Worm (Caenorhabditis elegans) whole organism, late embryonic: ENCODE results near the gene T04A8.18.

ENCODE experiments used
- C08G9.2 ChIP-seq: sonication (generic microtip); optimal IDR thresholded peaks from 2 replicates; lab custom pipeline; 2016; ENCODE audit warnings: mild to moderate bottlenecking, missing genetic modification characterization, moderate library complexity, missing compliant biosample characterization
- C38D4.7 ChIP-seq: fragments of 200-800 bp; sonication (Bioruptor generic); optimal IDR thresholded peaks from 2 replicates; lab custom pipeline; 2018; ENCODE audit warnings: mild to moderate bottlenecking, missing genetic modification characterization, moderate library complexity, missing compliant biosample characterization
- F13H6.1 ChIP-seq: sonication (generic microtip); optimal IDR thresholded peaks from 2 replicates; lab custom pipeline; 2016; ENCODE audit warnings: missing genetic modification characterization, missing compliant biosample characterization
- K02D7.2 ChIP-seq: sonication (generic microtip); optimal IDR thresholded peaks from 2 replicates; lab custom pipeline; 2017; ENCODE audit warnings: mild to moderate bottlenecking, missing genetic modification characterization, missing compliant biosample characterization
- T23F11.4 ChIP-seq: fragments of 200-800 bp; sonication (Bioruptor generic); optimal IDR thresholded peaks from 2 replicates; lab custom pipeline; 2018; ENCODE audit warnings: mild to moderate bottlenecking, missing genetic modification characterization, missing compliant biosample characterization
- Y22D7AL.16 ChIP-seq: sonication (generic microtip); optimal IDR thresholded peaks from 2 replicates; lab custom pipeline; 2016; ENCODE audit warnings: missing genetic modification characterization, missing compliant biosample characterization
- ama-1 ChIP-seq: fragments of 150-350 bp; optimal IDR thresholded peaks from 2 replicates; lab custom pipeline; 2014
- ceh-19 ChIP-seq: fragments of 200-800 bp; sonication (Bioruptor generic); optimal IDR thresholded peaks from 2 replicates; lab custom pipeline; 2018; ENCODE audit warnings: mild to moderate bottlenecking, missing genetic modification characterization, missing compliant biosample characterization
- ceh-2 ChIP-seq: sonication (generic microtip); optimal IDR thresholded peaks from 2 replicates; lab custom pipeline; 2016; ENCODE audit warnings: missing genotype, missing genetic modification characterization, missing compliant biosample characterization
- ceh-31 ChIP-seq: sonication (generic microtip); optimal IDR thresholded peaks from 2 replicates; lab custom pipeline; 2016; ENCODE audit warnings: missing genetic modification characterization, missing compliant biosample characterization
- ceh-34 ChIP-seq: sonication (generic microtip); optimal IDR thresholded peaks from 2 replicates; lab custom pipeline; 2016; ENCODE audit warnings: mild to moderate bottlenecking, missing genetic modification characterization, missing compliant biosample characterization
- ceh-45 ChIP-seq: fragments of 200-800 bp; sonication (Bioruptor generic); IDR thresholded peaks from 2 replicates; pipeline ENCODE4 v1.3.6; 2022; ENCODE audit warnings: missing genetic modification reagents, missing genetic modification characterization, missing compliant biosample characterization
- ceh-48 ChIP-seq: sonication (generic microtip); optimal IDR thresholded peaks from 2 replicates; lab custom pipeline; 2016; ENCODE audit warnings: missing genetic modification characterization, inconsistent platforms, missing compliant biosample characterization
- ceh-9 ChIP-seq: sonication (generic microtip); optimal IDR thresholded peaks from 2 replicates; lab custom pipeline; 2016; ENCODE audit warnings: mild to moderate bottlenecking, missing genetic modification characterization, inconsistent platforms, missing compliant biosample characterization
- che-1 ChIP-seq: sonication (generic microtip); optimal IDR thresholded peaks from 2 replicates; lab custom pipeline; 2016; ENCODE audit warnings: mild to moderate bottlenecking, missing genetic modification characterization, missing compliant biosample characterization
- dmd-4 ChIP-seq: sonication (generic microtip); optimal IDR thresholded peaks from 2 replicates; lab custom pipeline; 2016; ENCODE audit warnings: borderline replicate concordance, missing genetic modification characterization, missing compliant biosample characterization
- dve-1 ChIP-seq: sonication (generic microtip); optimal IDR thresholded peaks from 2 replicates; lab custom pipeline; 2017; ENCODE audit warnings: antibody characterized with exemption, mild to moderate bottlenecking, missing genetic modification characterization, missing compliant biosample characterization
- elt-2 ChIP-seq: sonication (generic microtip); optimal IDR thresholded peaks from 2 replicates; lab custom pipeline; 2016; ENCODE audit warnings: missing genetic modification reagents, missing genetic modification characterization, missing compliant biosample characterization
- ets-4 ChIP-seq: sonication (generic microtip); optimal IDR thresholded peaks from 2 replicates; lab custom pipeline; 2016; ENCODE audit warnings: missing genetic modification characterization, missing compliant biosample characterization
- fax-1 ChIP-seq: sonication (generic microtip); optimal IDR thresholded peaks from 2 replicates; lab custom pipeline; 2016; ENCODE audit warnings: missing genotype, missing genetic modification characterization, missing compliant biosample characterization
- fkh-10 ChIP-seq: fragments of 150-350 bp; optimal IDR thresholded peaks from 2 replicates; lab custom pipeline; 2014; ENCODE audit warnings: missing biosample characterization, missing genetic modification reagents, missing genetic modification characterization
- gmeb-2 ChIP-seq: sonication (generic microtip); optimal IDR thresholded peaks from 2 replicates; lab custom pipeline; 2016; ENCODE audit warnings: missing genetic modification characterization, inconsistent platforms, missing compliant biosample characterization
- hlh-15 ChIP-seq: sonication (generic microtip); optimal IDR thresholded peaks from 2 replicates; lab custom pipeline; 2016; ENCODE audit warnings: missing genetic modification characterization, missing compliant biosample characterization
- hlh-30 ChIP-seq: sonication (generic microtip); optimal IDR thresholded peaks from 2 replicates; lab custom pipeline; 2017; ENCODE audit warnings: antibody characterized with exemption, missing genetic modification characterization, missing compliant biosample characterization; ENCODE audit not compliant: insufficient read depth
- hlh-8 ChIP-seq: sonication (generic microtip); optimal IDR thresholded peaks from 2 replicates; lab custom pipeline; 2016; ENCODE audit warnings: missing genotype, missing genetic modification characterization, missing compliant biosample characterization
- lim-6 ChIP-seq: sonication (generic microtip); optimal IDR thresholded peaks from 2 replicates; lab custom pipeline; 2016; ENCODE audit warnings: missing genetic modification characterization, missing compliant biosample characterization
- lin-11 ChIP-seq: fragments of 200-800 bp; sonication (Bioruptor generic); optimal IDR thresholded peaks from 2 replicates; lab custom pipeline; 2018; ENCODE audit warnings: mild to moderate bottlenecking, missing genetic modification characterization, missing compliant biosample characterization
- madf-2 ChIP-seq: sonication (generic microtip); optimal IDR thresholded peaks from 2 replicates; lab custom pipeline; 2017; ENCODE audit warnings: missing genetic modification characterization, missing compliant biosample characterization
- mec-3 ChIP-seq: sonication (generic microtip); optimal IDR thresholded peaks from 2 replicates; lab custom pipeline; 2016; ENCODE audit warnings: borderline replicate concordance, missing genetic modification characterization, missing compliant biosample characterization
- nfya-1 ChIP-seq: sonication (generic microtip); optimal IDR thresholded peaks from 2 replicates; lab custom pipeline; 2017; ENCODE audit warnings: missing genetic modification characterization, mild to moderate bottlenecking, missing compliant biosample characterization, antibody characterized with exemption, moderate library complexity
- nhr-11 ChIP-seq: fragments of 150-350 bp; optimal IDR thresholded peaks from 2 replicates; lab custom pipeline; 2014; ENCODE audit warnings: missing biosample characterization, missing genetic modification characterization
- npax-4 ChIP-seq: sonication (generic microtip); optimal IDR thresholded peaks from 2 replicates; lab custom pipeline; 2016; ENCODE audit warnings: missing genetic modification characterization, missing compliant biosample characterization
- odd-2 ChIP-seq: sonication (generic microtip); optimal IDR thresholded peaks from 2 replicates; lab custom pipeline; 2017; ENCODE audit warnings: antibody characterized with exemption, mild to moderate bottlenecking, missing genetic modification characterization, missing compliant biosample characterization
- pag-3 ChIP-seq: sonication (generic microtip); optimal IDR thresholded peaks from 2 replicates; lab custom pipeline; 2016; ENCODE audit warnings: missing compliant biosample characterization, missing genetic modification characterization, borderline replicate concordance
- pat-9 ChIP-seq: fragments of 200-800 bp; sonication (Bioruptor generic); optimal IDR thresholded peaks from 2 replicates; lab custom pipeline; 2018; ENCODE audit warnings: mild to moderate bottlenecking, missing genetic modification characterization, moderate library complexity, missing compliant biosample characterization
- pax-1 ChIP-seq: fragments of 150-350 bp; optimal IDR thresholded peaks from 2 replicates; lab custom pipeline; 2014; ENCODE audit warnings: missing biosample characterization, missing genetic modification characterization
- pha-2 ChIP-seq: sonication (generic microtip); optimal IDR thresholded peaks from 2 replicates; lab custom pipeline; 2017; ENCODE audit warnings: mild to moderate bottlenecking, missing genetic modification characterization, missing compliant biosample characterization
- ref-2 ChIP-seq: sonication (generic microtip); optimal IDR thresholded peaks from 2 replicates; lab custom pipeline; 2016; ENCODE audit warnings: missing genetic modification characterization, missing compliant biosample characterization
- rnt-1 ChIP-seq: sonication (generic microtip); optimal IDR thresholded peaks from 2 replicates; lab custom pipeline; 2016; ENCODE audit warnings: missing genetic modification characterization, missing compliant biosample characterization
- sdc-2 ChIP-seq: sonication (generic microtip); optimal IDR thresholded peaks from 2 replicates; lab custom pipeline; 2016; ENCODE audit warnings: missing genotype, missing genetic modification characterization, missing compliant biosample characterization
- sox-4 ChIP-seq: sonication (generic microtip); optimal IDR thresholded peaks from 2 replicates; lab custom pipeline; 2017; ENCODE audit warnings: mild to moderate bottlenecking, missing genetic modification characterization, inconsistent platforms, missing compliant biosample characterization
- syd-9 ChIP-seq: sonication (generic microtip); optimal IDR thresholded peaks from 2 replicates; lab custom pipeline; 2016; ENCODE audit warnings: mild to moderate bottlenecking, missing genetic modification characterization, moderate library complexity, missing compliant biosample characterization
- tbx-2 ChIP-seq: sonication (generic microtip); optimal IDR thresholded peaks from 2 replicates; lab custom pipeline; 2016; ENCODE audit warnings: missing genetic modification characterization, missing compliant biosample characterization
- tbx-7 ChIP-seq: sonication (generic microtip); optimal IDR thresholded peaks from 2 replicates; lab custom pipeline; 2016; ENCODE audit warnings: missing genotype, missing genetic modification characterization, missing compliant biosample characterization
- ttx-3 ChIP-seq: sonication (generic microtip); optimal IDR thresholded peaks from 2 replicates; lab custom pipeline; 2016; ENCODE audit warnings: missing genetic modification reagents, missing genetic modification characterization, missing compliant biosample characterization
- unc-42 ChIP-seq: sonication (generic microtip); optimal IDR thresholded peaks from 2 replicates; lab custom pipeline; 2016; ENCODE audit warnings: missing genotype, missing genetic modification characterization, missing compliant biosample characterization
- unc-55 ChIP-seq: sonication (generic microtip); optimal IDR thresholded peaks from 2 replicates; lab custom pipeline; 2017; ENCODE audit warnings: missing biosample characterization, missing genetic modification reagents, missing genetic modification characterization
- unc-86 ChIP-seq: sonication (generic microtip); optimal IDR thresholded peaks from 2 replicates; lab custom pipeline; 2016; ENCODE audit warnings: missing genetic modification characterization, missing compliant biosample characterization

Gene T04A8.18

DNA sequence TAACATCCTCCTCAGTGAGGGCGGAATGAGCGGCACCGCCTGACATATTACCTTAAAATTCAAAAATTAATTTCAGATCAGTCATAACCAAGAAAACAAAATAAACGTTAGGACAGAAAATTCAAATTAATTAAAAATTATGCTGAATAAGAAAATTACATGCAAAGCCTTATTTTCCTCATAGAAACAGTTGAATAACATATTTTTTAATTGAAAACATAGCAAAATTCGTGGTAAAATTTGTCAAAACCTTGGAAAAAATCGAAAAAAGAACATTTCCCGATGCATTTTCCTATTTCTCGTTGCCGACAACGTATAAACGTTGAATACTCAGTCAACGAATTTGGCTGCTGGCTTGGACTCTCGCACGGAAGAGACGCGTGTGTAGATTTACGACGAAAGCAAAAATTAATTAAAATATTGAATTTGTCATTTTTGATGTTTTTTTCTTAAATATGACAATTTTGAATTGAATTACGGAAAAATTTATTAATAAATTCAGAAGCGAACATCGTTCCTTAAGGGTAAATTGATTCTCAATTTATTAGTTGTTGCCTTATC lies 45.1 kb downstream of the T04A8.18 start, which contains the start of the genes rps-0 and rbg-3 (continued):
- TF ChIP-seq dmd-4 (tag; lab: Kevin White, UChicago) (no peak), gmeb-2 (tag; lab: Kevin White, UChicago) (no peak), odd-2 (tag; lab: Kevin White, UChicago) (no peak), C08G9.2 (no peak), mec-3 (tag; lab: Kevin White, UChicago) (no peak), rnt-1 (peak; percentile 21), ceh-2 (tag; lab: Kevin White, UChicago) (peak; percentile 1), lim-6 (tag; lab: Kevin White, UChicago) (no peak), fkh-10 (GFP tag; lab: Kevin White, UChicago) (no peak), dve-1 (tag; lab: Kevin White, UChicago) (peak; percentile 67), syd-9 (tag; lab: Kevin White, UChicago) (no peak), hlh-30 (tag; lab: Kevin White, UChicago) (peak; percentile 19), ama-1 (no peak), unc-42 (tag; lab: Kevin White, UChicago) (peak; percentile 96), ceh-48 (peak; percentile 9), madf-2 (tag; lab: Kevin White, UChicago) (no peak), ceh-34 (tag; lab: Kevin White, UChicago) (peak; percentile 22), pat-9 (tag; lab: Kevin White, UChicago) (no peak), unc-55 (GFP tag; lab: Kevin White, UChicago) (peak; percentile 57), ceh-19 (no peak), tbx-2 (tag; lab: Kevin White, UChicago) (peak; percentile 56), unc-86 (tag; lab: Kevin White, UChicago) (peak; percentile 4), tbx-7 (peak; percentile 9), ceh-45 (GFP tag; lab: Robert Waterston, UW) (no peak), K02D7.2 (tag; lab: Kevin White, UChicago) (no peak), sox-4 (tag; lab: Kevin White, UChicago) (no peak), pax-1 (tag; lab: Kevin White, UChicago) (peak; percentile 92), hlh-15 (tag; lab: Kevin White, UChicago) (no peak), T23F11.4 (GFP tag; lab: Kevin White, UChicago) (no peak), ceh-31 (peak; percentile 75), ttx-3 (tag; lab: Kevin White, UChicago) (no peak), nfya-1 (tag; lab: Kevin White, UChicago) (peak; percentile 87), fax-1 (tag; lab: Kevin White, UChicago) (no peak), hlh-8 (tag; lab: Kevin White, UChicago) (no peak)

ce11 chrIII:4756983-4757382 lies 48.0 kb downstream of the T04A8.18 start, which contains the start of gene fbxl-2:
fbxl-2 (plus strand) TSS chrIII:4757260.
- TF ChIP-seq elt-2 (tag; lab: Kevin White, UChicago) (peak; percentile 88), sox-4 (tag; lab: Kevin White, UChicago) (peak; percentile 57), K02D7.2 (tag; lab: Kevin White, UChicago) (no peak), ceh-2 (tag; lab: Kevin White, UChicago) (peak; percentile 54), ceh-9 (tag; lab: Kevin White, UChicago) (no peak), unc-42 (tag; lab: Kevin White, UChicago) (peak; percentile 91), fkh-10 (GFP tag; lab: Kevin White, UChicago) (peak; percentile 4), Y22D7AL.16 (tag; lab: Kevin White, UChicago) (no peak), ets-4 (tag; lab: Kevin White, UChicago) (peak; percentile 95), C38D4.7 (GFP tag; lab: Kevin White, UChicago) (no peak), ref-2 (tag; lab: Kevin White, UChicago) (peak; percentile 86), lin-11 (tag; lab: Kevin White, UChicago) (peak; percentile 52), nfya-1 (tag; lab: Kevin White, UChicago) (peak; percentile 90), pag-3 (tag; lab: Kevin White, UChicago) (no peak), sdc-2 (peak; percentile 61), tbx-7 (peak; percentile 20), unc-86 (tag; lab: Kevin White, UChicago) (peak; percentile 76), pha-2 (tag; lab: Kevin White, UChicago) (peak; percentile 72), madf-2 (tag; lab: Kevin White, UChicago) (peak; percentile 53), npax-4 (no peak), hlh-8 (tag; lab: Kevin White, UChicago) (peak; percentile 44), F13H6.1 (tag; lab: Kevin White, UChicago) (peak; percentile 53), dve-1 (tag; lab: Kevin White, UChicago) (peak; percentile 89), nhr-11 (tag; lab: Kevin White, UChicago) (no peak), pax-1 (tag; lab: Kevin White, UChicago) (no peak), fax-1 (tag; lab: Kevin White, UChicago) (peak; percentile 16), gmeb-2 (tag; lab: Kevin White, UChicago) (peak; percentile 57), T23F11.4 (GFP tag; lab: Kevin White, UChicago) (no peak), ceh-34 (tag; lab: Kevin White, UChicago) (peak; percentile 90), che-1 (tag; lab: Kevin White, UChicago) (peak; percentile 48), hlh-15 (tag; lab: Kevin White, UChicago) (no peak)
